Worm (Caenorhabditis elegans): ENCODE measurements around the gene uggt-1.

Gene uggt-1

ce11 chrX:7455960-7456359 lies 44.8 kb downstream of the uggt-1 start:
- TF ChIP-seq tbx-9 (tag; optimal IDR thresholded peaks at IDR 0.05; ENCODE audit: borderline replicate concordance) (no peak), B0019.2 (GFP tag; conservative IDR thresholded peaks at IDR 0.05) (no peak), pha-4 (tag; optimal IDR thresholded peaks at IDR 0.05) (no peak), repo-1 (tag; optimal IDR thresholded peaks at IDR 0.05) (no peak), die-1 (tag; optimal IDR thresholded peaks at IDR 0.05) (no peak), ets-4 (GFP tag; optimal IDR thresholded peaks at IDR 0.05) (no peak), nfyb-1 (GFP tag; IDR thresholded peaks at IDR 0.05) (no peak), Y67H2A.10 (GFP tag; conservative IDR thresholded peaks at IDR 0.05) (no peak), unc-130 (GFP tag; optimal IDR thresholded peaks at IDR 0.05) (no peak), ceh-27 (GFP tag; optimal IDR thresholded peaks at IDR 0.05) (no peak), sptf-2 (GFP tag; optimal IDR thresholded peaks at IDR 0.05) (no peak)

ce11 chrX:7452606-7453005 lies 48.2 kb downstream of the uggt-1 start:
- TF ChIP-seq ztf-6 (GFP tag; IDR thresholded peaks at IDR 0.05) (no peak), lin-35 (GFP tag; optimal IDR thresholded peaks at IDR 0.05) (no peak), pha-4 (tag; optimal IDR thresholded peaks at IDR 0.05) (no peak), nhr-179 (tag; optimal IDR thresholded peaks at IDR 0.05) (no peak), ceh-79 (tag; optimal IDR thresholded peaks at IDR 0.05) (no peak), mxl-1 (tag; optimal IDR thresholded peaks at IDR 0.05) (no peak), madf-3 (GFP tag; IDR thresholded peaks at IDR 0.05) (no peak), efl-1 (GFP tag; optimal IDR thresholded peaks at IDR 0.05) (no peak), let-526 (GFP tag; IDR thresholded peaks at IDR 0.05) (no peak), snpc-1.3 (tag; optimal IDR thresholded peaks at IDR 0.05; ENCODE audit: insufficient read depth) (no peak), egrh-3 (GFP tag; IDR thresholded peaks at IDR 0.05) (no peak), K12H6.12 (tag; optimal IDR thresholded peaks at IDR 0.05) (no peak), sdz-38 (tag; optimal IDR thresholded peaks at IDR 0.05) (no peak), D2030.7 (GFP tag; IDR thresholded peaks at IDR 0.05) (no peak), B0336.3 (GFP tag; IDR thresholded peaks at IDR 0.05) (no peak), madf-8 (GFP tag; conservative IDR thresholded peaks at IDR 0.05) (no peak), rcor-1 (GFP tag; IDR thresholded peaks at IDR 0.05) (no peak), dpl-1 (GFP tag; optimal IDR thresholded peaks at IDR 0.05) (no peak), ztf-22 (GFP tag; optimal IDR thresholded peaks at IDR 0.05) (no peak), aptf-2 (GFP tag; conservative IDR thresholded peaks at IDR 0.05) (no peak)

DNA sequence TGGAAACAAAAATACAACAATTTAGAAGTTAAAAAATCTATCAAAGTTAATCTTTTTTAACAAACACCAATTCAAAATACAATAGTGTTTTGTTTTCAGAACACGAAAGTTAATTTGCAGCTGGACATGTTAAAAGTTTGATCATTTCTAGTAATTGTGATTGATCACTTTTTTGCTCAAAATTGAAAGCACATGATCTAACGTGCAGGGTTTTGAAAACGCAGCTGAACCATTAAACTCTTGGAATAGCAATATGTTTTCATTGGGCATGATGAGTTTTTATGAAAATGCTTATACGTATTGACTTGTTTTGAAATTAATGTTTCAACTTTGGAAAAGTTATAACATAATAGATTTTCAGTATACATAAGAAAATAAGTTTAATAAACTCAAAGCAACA lies 53.4 kb downstream of the uggt-1 start:
- TF ChIP-seq madf-8 (GFP tag; conservative IDR thresholded peaks at IDR 0.05) (no peak), snpc-4 (GFP tag; optimal IDR thresholded peaks at IDR 0.05) (no peak), snpc-4 (tag; optimal IDR thresholded peaks at IDR 0.05) (no peak), egl-18 (GFP tag; IDR thresholded peaks at IDR 0.05) (no peak), ceh-58 (GFP tag; IDR thresholded peaks at IDR 0.05) (no peak), chd-7 (tag; optimal IDR thresholded peaks at IDR 0.05) (no peak), lin-26 (GFP tag; IDR thresholded peaks at IDR 0.05) (no peak), lsy-27 (tag; optimal IDR thresholded peaks at IDR 0.05; ENCODE audit: borderline replicate concordance, insufficient read depth) (no peak)

All from whole organism, young adult.